Fruit fly (Drosophila melanogaster): ENCODE results near the gene CG5412.

DNA sequence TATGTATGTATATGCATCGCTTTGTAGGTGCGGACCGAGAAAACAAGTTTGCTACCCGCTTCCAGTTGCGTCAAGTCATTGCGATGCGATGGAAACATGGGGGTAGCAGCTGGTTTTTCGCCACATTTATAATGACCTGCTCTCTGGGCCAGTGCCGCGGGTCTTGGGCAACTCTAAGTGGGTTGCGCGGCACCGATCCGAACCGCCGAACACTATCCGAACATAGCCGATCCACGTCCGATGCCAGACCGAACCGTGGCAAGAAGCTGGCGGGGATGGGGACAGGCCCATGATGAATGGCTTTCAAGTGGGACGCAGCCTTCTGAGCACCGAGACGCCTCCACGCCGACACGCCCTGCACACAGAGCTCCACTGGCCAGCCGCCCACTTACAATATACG lies 27.2 kb downstream of the CG5412 start:
- TF ChIP-seq CG8478 (optimal IDR thresholded peaks at IDR 0.05) (no peak), CTCF (optimal IDR thresholded peaks at IDR 0.05) (no peak)

Measured in S2 (cell line).